Fruit fly (Drosophila melanogaster) whole organism, prepupa: ENCODE results near the gene nAChRalpha5.
A peak's percentile ranks its signal among the peaks of the same experiment; 100 is the strongest.

Experiments used
- Blimp-1 ChIP-seq: fragments of 200-800 bp; sonication (Bioruptor generic); optimal IDR thresholded peaks from 3 replicates; lab custom pipeline; 2017; ENCODE audit warnings: missing biosample characterization, missing genetic modification characterization, mild to moderate bottlenecking, moderate library complexity, missing genetic modification reagents
- CG10631 ChIP-seq: fragments of 200-800 bp; sonication (Bioruptor generic); optimal IDR thresholded peaks from 2 replicates; lab custom pipeline; 2016; ENCODE audit warnings: missing biosample characterization, missing genetic modification characterization
- CG10669 ChIP-seq: fragments of 200-800 bp; sonication (Bioruptor generic); optimal IDR thresholded peaks from 3 replicates; lab custom pipeline; 2018; ENCODE audit warnings: missing biosample characterization, mild to moderate bottlenecking, missing genetic modification characterization, moderate library complexity
- CG11294 ChIP-seq: fragments of 200-800 bp; sonication (Bioruptor generic); IDR thresholded peaks from 2 replicates; pipeline ENCODE4 v1.3.6; 2022; ENCODE audit warnings: missing biosample characterization, missing genetic modification characterization
- CG11762 ChIP-seq: fragments of 200-800 bp; sonication (Bioruptor generic); optimal IDR thresholded peaks from 3 replicates; lab custom pipeline; 2016; ENCODE audit warnings: missing biosample characterization, missing genetic modification characterization; ENCODE audit not compliant: insufficient read depth
- CG11902 ChIP-seq: fragments of 200-800 bp; sonication (Bioruptor generic); optimal IDR thresholded peaks from 3 replicates; lab custom pipeline; 2016; ENCODE audit warnings: missing biosample characterization, missing genetic modification characterization
- CG1621 ChIP-seq: fragments of 200-800 bp; sonication (Bioruptor generic); optimal IDR thresholded peaks from 3 replicates; lab custom pipeline; 2018; ENCODE audit warnings: missing biosample characterization, mild to moderate bottlenecking, missing genetic modification characterization
- CG16779 ChIP-seq: fragments of 200-800 bp; sonication (Bioruptor generic); optimal IDR thresholded peaks from 3 replicates; lab custom pipeline; 2017; ENCODE audit warnings: missing biosample characterization, mild to moderate bottlenecking, missing genetic modification characterization
- CG31627 ChIP-seq: fragments of 200-800 bp; sonication (Bioruptor generic); optimal IDR thresholded peaks from 3 replicates; lab custom pipeline; 2016; ENCODE audit warnings: missing biosample characterization, missing genetic modification characterization
- CG3919 ChIP-seq: fragments of 200-800 bp; sonication (Bioruptor generic); optimal IDR thresholded peaks from 3 replicates; lab custom pipeline; 2016; ENCODE audit warnings: missing biosample characterization, missing genetic modification characterization
- CG6163 ChIP-seq: fragments of 200-800 bp; sonication (Bioruptor generic); IDR thresholded peaks from 3 replicates; pipeline ENCODE4 v1.3.6; 2022; ENCODE audit warnings: missing biosample characterization, missing genetic modification characterization
- CG6792 ChIP-seq: fragments of 200-800 bp; sonication (Bioruptor generic); optimal IDR thresholded peaks from 3 replicates; lab custom pipeline; 2016; ENCODE audit warnings: missing biosample characterization, missing genetic modification characterization
- CG6808 ChIP-seq: fragments of 200-800 bp; sonication (Bioruptor generic); optimal IDR thresholded peaks from 3 replicates; lab custom pipeline; 2017; ENCODE audit warnings: missing biosample characterization, missing genetic modification characterization, mild to moderate bottlenecking, moderate library complexity, missing genetic modification reagents
- CG6854 ChIP-seq: fragments of 200-800 bp; sonication (Bioruptor generic); optimal IDR thresholded peaks from 2 replicates; lab custom pipeline; 2017; ENCODE audit warnings: missing biosample characterization, mild to moderate bottlenecking, missing genetic modification characterization
- CG8119 ChIP-seq: fragments of 200-800 bp; sonication (Bioruptor generic); IDR thresholded peaks from 3 replicates; pipeline ENCODE4 v1.3.6; 2022; ENCODE audit warnings: missing biosample characterization, missing genetic modification characterization
- CG8319 ChIP-seq: fragments of 200-800 bp; sonication (Bioruptor generic); optimal IDR thresholded peaks from 3 replicates; lab custom pipeline; 2016; ENCODE audit warnings: missing biosample characterization, missing genetic modification characterization
- CG8632 ChIP-seq: fragments of 200-800 bp; sonication (Bioruptor generic); optimal IDR thresholded peaks from 3 replicates; lab custom pipeline; 2016; ENCODE audit warnings: missing biosample characterization, missing genetic modification characterization
- Eip78C ChIP-seq: fragments of 200-800 bp; sonication (Bioruptor generic); peaks from one replicate; lab custom pipeline; 2016; ENCODE audit warnings: missing biosample characterization, missing genetic modification characterization
- Eip93F ChIP-seq: fragments of 200-800 bp; sonication (Bioruptor generic); optimal IDR thresholded peaks from 2 replicates; lab custom pipeline; 2016; ENCODE audit warnings: missing biosample characterization, mild to moderate bottlenecking, missing genetic modification characterization
- Ets96B ChIP-seq: fragments of 200-800 bp; optimal IDR thresholded peaks from 2 replicates; lab custom pipeline; 2019; ENCODE audit warnings: missing biosample characterization, mild to moderate bottlenecking, missing genetic modification characterization, moderate library complexity
- Gug ChIP-seq: fragments of 200-800 bp; sonication (Bioruptor generic); IDR thresholded peaks from 2 replicates; pipeline ENCODE4 v1.3.6; 2022; ENCODE audit warnings: missing biosample characterization, missing genetic modification characterization
- Hr38 ChIP-seq: sonication (Bioruptor generic); optimal IDR thresholded peaks from 2 replicates; lab custom pipeline; 2016; ENCODE audit warnings: missing biosample characterization, missing genetic modification characterization
- Hr39 ChIP-seq: fragments of 200-800 bp; sonication (Bioruptor generic); optimal IDR thresholded peaks from 2 replicates; lab custom pipeline; 2016; ENCODE audit warnings: missing biosample characterization, missing genetic modification characterization
- Lpt ChIP-seq: fragments of 200-800 bp; sonication (Bioruptor generic); optimal IDR thresholded peaks from 3 replicates; lab custom pipeline; 2016; ENCODE audit warnings: missing biosample characterization, missing genetic modification characterization
- Met ChIP-seq: fragments of 200-800 bp; sonication (Bioruptor generic); optimal IDR thresholded peaks from 3 replicates; lab custom pipeline; 2016; ENCODE audit warnings: missing biosample characterization, missing genetic modification characterization
- OdsH ChIP-seq: fragments of 200-800 bp; sonication (Bioruptor generic); optimal IDR thresholded peaks from 3 replicates; lab custom pipeline; 2016; ENCODE audit warnings: missing biosample characterization, missing genetic modification characterization
- Smox ChIP-seq: fragments of 200-800 bp; sonication (Bioruptor generic); optimal IDR thresholded peaks from 3 replicates; lab custom pipeline; 2016; ENCODE audit warnings: missing biosample characterization, missing genetic modification characterization
- Sox102F ChIP-seq: fragments of 200-800 bp; sonication (Bioruptor generic); optimal IDR thresholded peaks from 2 replicates; lab custom pipeline; 2016; ENCODE audit warnings: missing biosample characterization, mild to moderate bottlenecking, missing genetic modification characterization
- Sox14 ChIP-seq: fragments of 200-800 bp; sonication (Bioruptor generic); optimal IDR thresholded peaks from 3 replicates; lab custom pipeline; 2016; ENCODE audit warnings: missing biosample characterization, missing genetic modification characterization
- Sox15 ChIP-seq: fragments of 200-800 bp; sonication (Bioruptor generic); optimal IDR thresholded peaks from 3 replicates; lab custom pipeline; 2016; ENCODE audit warnings: missing biosample characterization, missing genetic modification characterization
- achi ChIP-seq: fragments of 200-800 bp; sonication (Bioruptor generic); optimal IDR thresholded peaks from 3 replicates; lab custom pipeline; 2016; ENCODE audit warnings: missing biosample characterization, missing genetic modification characterization
- cyc ChIP-seq: fragments of 200-800 bp; sonication (Bioruptor generic); optimal IDR thresholded peaks from 3 replicates; lab custom pipeline; 2016; ENCODE audit warnings: missing biosample characterization, missing genetic modification characterization
- dac ChIP-seq: fragments of 200-800 bp; sonication (Bioruptor generic); optimal IDR thresholded peaks from 2 replicates; lab custom pipeline; 2017; ENCODE audit warnings: missing biosample characterization, mild to moderate bottlenecking, missing genetic modification characterization
- eg ChIP-seq: fragments of 200-800 bp; sonication (Bioruptor generic); IDR thresholded peaks from 3 replicates; pipeline ENCODE4 v1.3.6; 2022; ENCODE audit warnings: missing biosample characterization, missing genetic modification characterization
- esn ChIP-seq: fragments of 200-800 bp; sonication (Bioruptor generic); optimal IDR thresholded peaks from 2 replicates; lab custom pipeline; 2016; ENCODE audit warnings: missing biosample characterization, mild to moderate bottlenecking, missing genetic modification characterization, moderate library complexity
- fd59A ChIP-seq: fragments of 200-800 bp; sonication (Bioruptor generic); optimal IDR thresholded peaks from 2 replicates; lab custom pipeline; 2017; ENCODE audit warnings: missing biosample characterization, mild to moderate bottlenecking, missing genetic modification characterization, missing genetic modification reagents
- fd85E ChIP-seq: fragments of 200-800 bp; sonication (Bioruptor generic); optimal IDR thresholded peaks from 3 replicates; lab custom pipeline; 2016; ENCODE audit warnings: missing biosample characterization, missing genetic modification characterization
- fkh ChIP-seq: fragments of 200-800 bp; sonication (Bioruptor generic); optimal IDR thresholded peaks from 3 replicates; lab custom pipeline; 2017; ENCODE audit warnings: missing biosample characterization, mild to moderate bottlenecking, missing genetic modification characterization, moderate library complexity
- lz ChIP-seq: fragments of 200-800 bp; sonication (Bioruptor generic); optimal IDR thresholded peaks from 3 replicates; lab custom pipeline; 2016; ENCODE audit warnings: missing biosample characterization, missing genetic modification characterization
- pdm3 ChIP-seq: fragments of 200-800 bp; sonication (Bioruptor generic); optimal IDR thresholded peaks from 3 replicates; lab custom pipeline; 2016; ENCODE audit warnings: missing biosample characterization, missing genetic modification characterization
- salr ChIP-seq, 2 experiments: fragments of 200-800 bp; sonication (Bioruptor generic); optimal IDR thresholded peaks; 3 replicates each; lab custom pipeline; 2016 to 2018; ENCODE audit warnings: missing biosample characterization in 2 of 2, missing genetic modification characterization in 2 of 2, mild to moderate bottlenecking in 1 of 2
- ss ChIP-seq, 2 experiments: fragments of 200-800 bp; sonication (Bioruptor generic); optimal IDR thresholded peaks; 2 replicates in 1 of 2; 3 replicates in 1 of 2; lab custom pipeline; 2017 to 2018; ENCODE audit warnings: mild to moderate bottlenecking in 2 of 2, missing biosample characterization in 2 of 2, missing genetic modification characterization in 2 of 2, moderate library complexity in 1 of 2
- svp ChIP-seq: fragments of 200-800 bp; sonication (Bioruptor generic); peaks from one replicate; lab custom pipeline; 2016; ENCODE audit warnings: missing biosample characterization, missing genetic modification characterization
- vri ChIP-seq: fragments of 200-800 bp; sonication (Bioruptor generic); optimal IDR thresholded peaks from 3 replicates; lab custom pipeline; 2016; ENCODE audit warnings: missing biosample characterization, mild to moderate bottlenecking, missing genetic modification characterization

Gene nAChRalpha5

dm6 chr2L:14020875-14021643 is 18.9 kb upstream of the nAChRalpha5 start (continued):
- peak; percentile 39 for TF ChIP-seq CG11294 (GFP tag; lab: Robert Waterston, UW)
- peak; percentile 51 for TF ChIP-seq CG31627 (GFP tag; lab: Kevin White, UChicago)
- no peak for TF ChIP-seq Lpt (GFP tag; lab: Kevin White, UChicago)
- peak; percentile 61 for TF ChIP-seq Smox (GFP tag; lab: Kevin White, UChicago)
- no peak for TF ChIP-seq CG6854
- TF ChIP-seq fkh (GFP tag; lab: Kevin White, UChicago): peak; percentile 55
- no peak for TF ChIP-seq CG8632 (GFP tag; lab: Kevin White, UChicago)
- peak; percentile 49 for TF ChIP-seq CG10669 (GFP tag; lab: Kevin White, UChicago)
- peak in 1 of 2 experiments; percentile 12 for TF ChIP-seq ss (GFP tag; optimal IDR thresholded peaks at IDR 0.05; lab: Kevin White, UChicago)
- peak; percentile 9 for TF ChIP-seq Sox15 (GFP tag; lab: Kevin White, UChicago)
- peak; percentile 44 to 84 for TF ChIP-seq salr (GFP tag; optimal IDR thresholded peaks at IDR 0.05; lab: Kevin White, UChicago)
- peak; percentile 45 for TF ChIP-seq cyc (GFP tag; lab: Kevin White, UChicago)
- peak; percentile 12 for TF ChIP-seq CG11902 (GFP tag; lab: Kevin White, UChicago)
- TF ChIP-seq eg: peak; percentile 82
- peak; percentile 54 for TF ChIP-seq lz (GFP tag; lab: Kevin White, UChicago)
- TF ChIP-seq Sox14: peak; percentile 72
- TF ChIP-seq Sox102F (GFP tag; lab: Kevin White, UChicago): peak; percentile 76
- peak; percentile 71 for TF ChIP-seq CG10631 (GFP tag; lab: Kevin White, UChicago)
- peak; percentile 57 for TF ChIP-seq achi (GFP tag; lab: Kevin White, UChicago)
- TF ChIP-seq Eip78C (GFP tag; lab: Kevin White, UChicago): peak; percentile 93
- peak; percentile 66 for TF ChIP-seq CG3919 (GFP tag; lab: Kevin White, UChicago)

- no peak for TF ChIP-seq CG8319 (GFP tag; lab: Kevin White, UChicago)
- peak; percentile 97 for TF ChIP-seq fkh (GFP tag; lab: Kevin White, UChicago)
- no peak for TF ChIP-seq Eip93F (GFP tag; lab: Kevin White, UChicago)
- no peak for TF ChIP-seq CG8632 (GFP tag; lab: Kevin White, UChicago)
- no peak for TF ChIP-seq Sox102F (GFP tag; lab: Kevin White, UChicago)
- TF ChIP-seq pdm3 (GFP tag; lab: Kevin White, UChicago): no peak
- TF ChIP-seq CG8119: no peak
- TF ChIP-seq salr (GFP tag; optimal IDR thresholded peaks at IDR 0.05; lab: Kevin White, UChicago): peak in 1 of 2 experiments; percentile 4
- TF ChIP-seq CG1621 (tag; lab: Kevin White, UChicago): peak; percentile 96
- 0 out of 2 replicates have a peak, but pooled peaks have one; percentile 4 for TF ChIP-seq Gug
- no peak for TF ChIP-seq svp (GFP tag; lab: Kevin White, UChicago)
- no peak for TF ChIP-seq Hr39 (GFP tag; lab: Kevin White, UChicago)
- TF ChIP-seq Ets96B (tag; lab: Kevin White, UChicago): no peak
- TF ChIP-seq CG16779: no peak
- peak; percentile 41; the same call in 1 of the 3 replicates for TF ChIP-seq CG6163 (GFP tag; lab: Robert Waterston, UW)
- no peak for TF ChIP-seq cyc (GFP tag; lab: Kevin White, UChicago)
Measured at dm6 chr2L:14021646-14022129, 18.3 kb upstream of the nAChRalpha5 start.

- TF ChIP-seq CG6808 (GFP tag; lab: Kevin White, UChicago): peak; percentile 70
- TF ChIP-seq Met (GFP tag; lab: Kevin White, UChicago): peak; percentile 61
- peak; percentile 45 for TF ChIP-seq CG6792 (GFP tag; lab: Kevin White, UChicago)
- TF ChIP-seq fd59A (GFP tag; lab: Kevin White, UChicago): peak; percentile 63
- peak; percentile 93 for TF ChIP-seq CG11294 (GFP tag; lab: Robert Waterston, UW)
- TF ChIP-seq dac (GFP tag; lab: Kevin White, UChicago): peak; percentile 33
- TF ChIP-seq Blimp-1 (GFP tag; lab: Kevin White, UChicago): peak; percentile 5
- TF ChIP-seq CG10669 (GFP tag; lab: Kevin White, UChicago): peak; percentile 85
- TF ChIP-seq fd85E (GFP tag; lab: Kevin White, UChicago): no peak
- peak; percentile 69 for TF ChIP-seq esn (GFP tag; lab: Kevin White, UChicago)
- TF ChIP-seq CG11762 (GFP tag; lab: Kevin White, UChicago): peak; percentile 69
- peak; percentile 82 for TF ChIP-seq OdsH
- peak; percentile 81 for TF ChIP-seq svp (GFP tag; lab: Kevin White, UChicago)
- peak; percentile 93 for TF ChIP-seq CG10631 (GFP tag; lab: Kevin White, UChicago)
- TF ChIP-seq Sox102F (GFP tag; lab: Kevin White, UChicago): peak; percentile 60
- TF ChIP-seq ss (GFP tag; optimal IDR thresholded peaks at IDR 0.05; lab: Kevin White, UChicago): peak; percentile 60 to 78
- TF ChIP-seq Hr38: no peak
- peak; percentile 2 for TF ChIP-seq CG8319 (GFP tag; lab: Kevin White, UChicago)
- peak; percentile 92 for TF ChIP-seq Ets96B (tag; lab: Kevin White, UChicago)
- peak; percentile 68 for TF ChIP-seq vri (GFP tag; lab: Kevin White, UChicago)
Measured at dm6 chr2L:14022130-14022735, 17.7 kb upstream of the nAChRalpha5 start.
